Fruit fly (Drosophila melanogaster): Measurements from ENCODE around the gene IPIP.

IPIP gene

dm6 chr2L:6019352-6020131 lies 28.3 kb upstream of the IPIP start, which contains the start of gene H2.0:
Gene H2.0 (minus strand): TSS chr2L:6019402.
- peak; percentile 71 for TF ChIP-seq CG8119 (GFP tag; IDR thresholded peaks at IDR 0.05)
- TF ChIP-seq OdsH (GFP tag; optimal IDR thresholded peaks at IDR 0.05), result peak; percentile 73
- TF ChIP-seq Met (GFP tag; optimal IDR thresholded peaks at IDR 0.05), result peak; percentile 68
- TF ChIP-seq CG10669 (GFP tag; optimal IDR thresholded peaks at IDR 0.05), result peak; percentile 67
- TF ChIP-seq CG11902 (GFP tag; optimal IDR thresholded peaks at IDR 0.05), result peak; percentile 50
- TF ChIP-seq net (GFP tag; optimal IDR thresholded peaks at IDR 0.05), result peak; percentile 58
- peak; percentile 91 for TF ChIP-seq svp (GFP tag)
- peak; percentile 55 for TF ChIP-seq Sox102F (GFP tag; optimal IDR thresholded peaks at IDR 0.05)
- TF ChIP-seq CG34406 (GFP tag; optimal IDR thresholded peaks at IDR 0.05), result peak; percentile 58
- TF ChIP-seq CG6808 (GFP tag; optimal IDR thresholded peaks at IDR 0.05), result peak; percentile 59
- TF ChIP-seq Ets21C (GFP tag; optimal IDR thresholded peaks at IDR 0.05), result peak; percentile 67
- TF ChIP-seq dac (GFP tag; optimal IDR thresholded peaks at IDR 0.05), result peak; percentile 42
- peak; percentile 59 for TF ChIP-seq CG6276 (GFP tag; optimal IDR thresholded peaks at IDR 0.05)
- TF ChIP-seq Eip75B (GFP tag; optimal IDR thresholded peaks at IDR 0.05), result peak; percentile 51
- TF ChIP-seq CG4318 (GFP tag; optimal IDR thresholded peaks at IDR 0.05), result peak; percentile 43
- peak; percentile 75 for TF ChIP-seq Sox14 (GFP tag; optimal IDR thresholded peaks at IDR 0.05)
- peak; percentile 25 for TF ChIP-seq CG1621 (tag; optimal IDR thresholded peaks at IDR 0.05)
- TF ChIP-seq spab (GFP tag; optimal IDR thresholded peaks at IDR 0.05), result peak; percentile 63
- TF ChIP-seq CG6163 (GFP tag; IDR thresholded peaks at IDR 0.05), result peak; percentile 51; the same call in 1 of the 3 replicates
- TF ChIP-seq Ets96B (tag; optimal IDR thresholded peaks at IDR 0.05), result peak; percentile 70
- TF ChIP-seq CG16779 (tag; optimal IDR thresholded peaks at IDR 0.05), result no peak
- peak; percentile 50 for TF ChIP-seq Hr4 (GFP tag; optimal IDR thresholded peaks at IDR 0.05)
- TF ChIP-seq Hr39 (GFP tag; optimal IDR thresholded peaks at IDR 0.05), result peak; percentile 68
- TF ChIP-seq CG15336 (GFP tag; IDR thresholded peaks at IDR 0.05), result peak; percentile 68
- peak; percentile 78 for TF ChIP-seq topi (GFP tag; optimal IDR thresholded peaks at IDR 0.05)
- TF ChIP-seq Blimp-1 (GFP tag; optimal IDR thresholded peaks at IDR 0.05), result peak; percentile 32
- TF ChIP-seq esn (GFP tag; optimal IDR thresholded peaks at IDR 0.05), result peak; percentile 79
- no peak for TF ChIP-seq CG3032 (tag; optimal IDR thresholded peaks at IDR 0.05)
- peak; percentile 55 for TF ChIP-seq CG8632 (GFP tag; optimal IDR thresholded peaks at IDR 0.05)
- TF ChIP-seq CG11762 (GFP tag; optimal IDR thresholded peaks at IDR 0.05; ENCODE audit: insufficient read depth), result peak; percentile 37
- TF ChIP-seq CG11294 (GFP tag; IDR thresholded peaks at IDR 0.05), result no peak
- peak; percentile 73 for TF ChIP-seq achi (GFP tag; optimal IDR thresholded peaks at IDR 0.05)
- peak; percentile 49 for TF ChIP-seq Lpt (GFP tag; optimal IDR thresholded peaks at IDR 0.05)
- TF ChIP-seq Sox15 (GFP tag; optimal IDR thresholded peaks at IDR 0.05), result peak; percentile 26
- peak in 1 of 2 experiments; percentile 64 for TF ChIP-seq salr (GFP tag; optimal IDR thresholded peaks at IDR 0.05)
- TF ChIP-seq CG7368 (GFP tag; optimal IDR thresholded peaks at IDR 0.05), result peak; percentile 3
- peak; percentile 64 for TF ChIP-seq cyc (GFP tag; optimal IDR thresholded peaks at IDR 0.05)
- no peak for TF ChIP-seq CG6854 (GFP tag; optimal IDR thresholded peaks at IDR 0.05)
- TF ChIP-seq Gug (GFP tag; IDR thresholded peaks at IDR 0.05), result no peak
- 0 out of 3 replicates have a peak, but pooled peaks have one; percentile 8 for TF ChIP-seq eg (GFP tag; IDR thresholded peaks at IDR 0.05)
- TF ChIP-seq fd85E (GFP tag; optimal IDR thresholded peaks at IDR 0.05), result no peak
- peak; percentile 81 for TF ChIP-seq CG3919 (GFP tag; optimal IDR thresholded peaks at IDR 0.05)
- peak; percentile 76 for TF ChIP-seq fkh (GFP tag; optimal IDR thresholded peaks at IDR 0.05)
- TF ChIP-seq pdm3 (GFP tag; optimal IDR thresholded peaks at IDR 0.05), result peak; percentile 53
- TF ChIP-seq fd59A (GFP tag; optimal IDR thresholded peaks at IDR 0.05), result peak; percentile 64
- peak; percentile 81 for TF ChIP-seq CG32006 (GFP tag; optimal IDR thresholded peaks at IDR 0.05)
- TF ChIP-seq Eip78C (GFP tag), result peak; percentile 93
- peak; percentile 51 for TF ChIP-seq vri (GFP tag; optimal IDR thresholded peaks at IDR 0.05)
- TF ChIP-seq CG10631 (GFP tag; optimal IDR thresholded peaks at IDR 0.05), result peak; percentile 71
- no peak for TF ChIP-seq dsx (GFP tag; optimal IDR thresholded peaks at IDR 0.05; ENCODE audit: poor library complexity, severe bottlenecking)
